Worm (Caenorhabditis elegans) whole organism, L2 larva: ENCODE results near the gene jud-4.

Experiments
- ceh-82 ChIP-seq: fragments of 150-350 bp; optimal IDR thresholded peaks from 2 replicates; lab custom pipeline; 2014; ENCODE audit warnings: missing biosample characterization, missing genetic modification characterization
- mdl-1 ChIP-seq, 2 experiments: fragments of 150-350 bp in 1 of 2; sonication (generic microtip) in 1 of 2; optimal IDR thresholded peaks; 2 replicates each; lab custom pipeline; 2017; ENCODE audit warnings: missing biosample characterization in 2 of 2, missing genetic modification characterization in 2 of 2
- ztf-4 ChIP-seq: fragments of 150-350 bp; optimal IDR thresholded peaks from 2 replicates; lab custom pipeline; 2014; ENCODE audit warnings: missing biosample characterization, missing genetic modification characterization

DNA sequence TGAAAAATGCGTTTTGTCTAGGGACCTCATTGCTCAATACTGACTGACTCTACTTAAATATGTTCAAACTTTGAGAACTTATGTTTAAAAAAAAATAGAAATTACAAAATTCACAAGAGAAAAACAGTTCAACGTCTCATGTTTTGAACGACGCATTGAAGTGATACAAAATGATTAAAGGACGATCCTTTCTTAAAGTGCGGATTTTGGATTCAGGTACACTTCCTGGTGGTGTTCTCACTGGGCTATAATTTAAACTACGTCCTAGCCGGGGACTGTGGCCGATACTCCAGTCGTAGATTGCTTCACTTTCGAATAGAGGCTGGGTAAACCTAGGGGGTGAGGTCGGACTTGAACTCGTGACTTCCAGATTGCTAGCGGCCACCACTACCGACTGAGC lies 51.7 kb downstream of the jud-4 start:
- TF ChIP-seq mdl-1 (tag; optimal IDR thresholded peaks at IDR 0.05; lab: Kevin White, UChicago) (no peak), ceh-82 (no peak), ztf-4 (tag; lab: Kevin White, UChicago) (no peak)
